Fruit fly (Drosophila melanogaster) whole organism, pupa: ENCODE results near the gene Tm1.

Experiments
- CG10348 ChIP-seq: fragments of 200-800 bp; sonication (Bioruptor generic); IDR thresholded peaks from 2 replicates; pipeline ENCODE4 v1.3.6; 2022; ENCODE audit warnings: missing biosample characterization, missing genetic modification characterization
- CG12605 ChIP-seq: fragments of 200-800 bp; sonication (Bioruptor generic); IDR thresholded peaks from 2 replicates; pipeline ENCODE4 v1.3.6; 2022; ENCODE audit warnings: missing biosample characterization, missing genetic modification characterization
- CG13204 ChIP-seq: fragments of 200-800 bp; sonication (Bioruptor generic); optimal IDR thresholded peaks from 2 replicates; lab custom pipeline; 2018; ENCODE audit warnings: missing biosample characterization, mild to moderate bottlenecking, missing genetic modification characterization, moderate library complexity
- CG14655 ChIP-seq: fragments of 200-800 bp; sonication (Bioruptor generic); optimal IDR thresholded peaks from 3 replicates; lab custom pipeline; 2017; ENCODE audit warnings: mild to moderate bottlenecking, missing biosample characterization, missing genetic modification reagents, missing genetic modification characterization
- CG15710 ChIP-seq: fragments of 200-800 bp; sonication (Bioruptor generic); optimal IDR thresholded peaks from 2 replicates; lab custom pipeline; 2018; ENCODE audit warnings: missing biosample characterization, mild to moderate bottlenecking, missing genetic modification characterization, moderate library complexity
- CG17806 ChIP-seq: fragments of 200-800 bp; sonication (Bioruptor generic); optimal IDR thresholded peaks from 2 replicates; lab custom pipeline; 2018; ENCODE audit warnings: missing biosample characterization, mild to moderate bottlenecking, missing genetic modification characterization, moderate library complexity
- CG32121 ChIP-seq: fragments of 200-800 bp; sonication (Bioruptor generic); IDR thresholded peaks from 2 replicates; pipeline ENCODE4 v1.3.6; 2022; ENCODE audit warnings: missing biosample characterization, missing genetic modification characterization
- CG34367 ChIP-seq: fragments of 200-800 bp; sonication (Bioruptor generic); optimal IDR thresholded peaks from 2 replicates; lab custom pipeline; 2018; ENCODE audit warnings: missing biosample characterization, mild to moderate bottlenecking, missing genetic modification characterization
- CG4496 ChIP-seq: fragments of 200-800 bp; sonication (Bioruptor generic); IDR thresholded peaks from 3 replicates; pipeline ENCODE4 v1.3.6; 2022; ENCODE audit warnings: missing biosample characterization, missing genetic modification characterization
- CG8159 ChIP-seq: fragments of 200-800 bp; sonication (Bioruptor generic); optimal IDR thresholded peaks from 3 replicates; lab custom pipeline; 2018; ENCODE audit warnings: missing biosample characterization, mild to moderate bottlenecking, missing genetic modification characterization, moderate library complexity
- CG8301 ChIP-seq: fragments of 200-800 bp; sonication (Bioruptor generic); optimal IDR thresholded peaks from 2 replicates; lab custom pipeline; 2018; ENCODE audit warnings: missing biosample characterization, mild to moderate bottlenecking, missing genetic modification characterization
- CG9948 ChIP-seq: fragments of 200-800 bp; sonication (Bioruptor generic); optimal IDR thresholded peaks from 2 replicates; lab custom pipeline; 2018; ENCODE audit warnings: missing biosample characterization, mild to moderate bottlenecking, missing genetic modification characterization, moderate library complexity
- D1 ChIP-seq: fragments of 200-800 bp; sonication (Bioruptor generic); optimal IDR thresholded peaks from 2 replicates; lab custom pipeline; 2018; ENCODE audit warnings: missing biosample characterization, mild to moderate bottlenecking, missing genetic modification characterization, moderate library complexity
- EcR ChIP-seq: fragments of 200-800 bp; sonication (Bioruptor generic); optimal IDR thresholded peaks from 3 replicates; lab custom pipeline; 2019; ENCODE audit warnings: missing biosample characterization, missing genetic modification characterization, mild to moderate bottlenecking, moderate library complexity, missing genetic modification reagents
- Ets98B ChIP-seq: fragments of 200-800 bp; sonication (Bioruptor generic); IDR thresholded peaks from 2 replicates; pipeline ENCODE4 v1.3.6; 2022; ENCODE audit warnings: missing biosample characterization, missing genetic modification characterization
- Pif1A ChIP-seq: fragments of 200-800 bp; sonication (Bioruptor generic); optimal IDR thresholded peaks from 3 replicates; lab custom pipeline; 2016; ENCODE audit warnings: missing biosample characterization, missing genetic modification characterization
- Pif1B ChIP-seq: fragments of 200-800 bp; sonication (Bioruptor generic); optimal IDR thresholded peaks from 3 replicates; lab custom pipeline; 2016; ENCODE audit warnings: missing biosample characterization, missing genetic modification characterization
- Snoo ChIP-seq: fragments of 200-800 bp; sonication (Bioruptor generic); optimal IDR thresholded peaks from 3 replicates; lab custom pipeline; 2017; ENCODE audit warnings: missing biosample characterization, mild to moderate bottlenecking, missing genetic modification characterization, inconsistent platforms
- fd96Ca ChIP-seq: fragments of 200-800 bp; sonication (Bioruptor generic); IDR thresholded peaks from 3 replicates; pipeline ENCODE4 v1.3.6; 2022; ENCODE audit warnings: missing biosample characterization, missing genetic modification characterization
- gl ChIP-seq: fragments of 200-800 bp; sonication (Bioruptor generic); optimal IDR thresholded peaks from 2 replicates; lab custom pipeline; 2018; ENCODE audit warnings: missing biosample characterization, mild to moderate bottlenecking, missing genetic modification characterization
- rn ChIP-seq: fragments of 200-800 bp; sonication (Bioruptor generic); IDR thresholded peaks from 2 replicates; pipeline ENCODE4 v1.3.6; 2022; ENCODE audit warnings: missing biosample characterization, missing genetic modification characterization

Gene Tm1

dm6 chr3R:15330472-15330871, 52.5 kb downstream of the Tm1 start, which contains the start of gene mRpL9:
Gene mRpL9 (plus strand): TSS chr3R:15330738.
- TF ChIP-seq Ets98B (GFP tag; lab: Robert Waterston, UW) (no peak), CG34367 (tag; lab: Kevin White, UChicago) (no peak), gl (tag; lab: Kevin White, UChicago) (no peak), CG15710 (tag; lab: Kevin White, UChicago) (peak; percentile 5), CG32121 (no peak), CG14655 (GFP tag; lab: Kevin White, UChicago) (no peak)

dm6 chr3R:15332994-15333393, 55.0 kb downstream of the Tm1 start, which contains the start of the genes Fkbp39 and Cyfip:
Gene Fkbp39 (minus strand): TSS chr3R:15333133.
Gene Cyfip (plus strand): TSS chr3R:15333266.
- peak; percentile 11; the same call in 1 of the 3 replicates for TF ChIP-seq CG4496
- no peak for TF ChIP-seq CG8159 (tag; lab: Kevin White, UChicago)
- no peak for TF ChIP-seq CG10348

- no peak for TF ChIP-seq CG17806 (tag; lab: Kevin White, UChicago)
- no peak for TF ChIP-seq CG14655 (GFP tag; lab: Kevin White, UChicago)
- no peak for TF ChIP-seq CG8159 (tag; lab: Kevin White, UChicago)
- TF ChIP-seq CG10348, result no peak
- no peak for TF ChIP-seq rn (GFP tag; lab: Robert Waterston, UW)
- no peak for TF ChIP-seq EcR (GFP tag; lab: Kevin White, UChicago)
- TF ChIP-seq CG9948 (tag; lab: Kevin White, UChicago), result no peak
- TF ChIP-seq Ets98B (GFP tag; lab: Robert Waterston, UW), result no peak
- no peak for TF ChIP-seq fd96Ca (GFP tag; lab: Robert Waterston, UW)
- no peak for TF ChIP-seq D1 (tag; lab: Kevin White, UChicago)
- TF ChIP-seq gl (tag; lab: Kevin White, UChicago), result no peak
- TF ChIP-seq CG4496, result no peak
- no peak for TF ChIP-seq CG12605 (GFP tag; lab: Robert Waterston, UW)
- no peak for TF ChIP-seq Pif1B (GFP tag; lab: Kevin White, UChicago)
- TF ChIP-seq CG15710 (tag; lab: Kevin White, UChicago), result no peak
- TF ChIP-seq, all 21 proteins: peak for 0
These were observed 61.1 kb downstream of the Tm1 start for dm6 chr3R:15339111-15339510.

- TF ChIP-seq Pif1A (GFP tag; lab: Kevin White, UChicago) (no peak), rn (GFP tag; lab: Robert Waterston, UW) (no peak), CG14655 (GFP tag; lab: Kevin White, UChicago) (no peak), CG12605 (GFP tag; lab: Robert Waterston, UW) (no peak), Snoo (no peak), CG8301 (tag; lab: Kevin White, UChicago) (no peak), CG34367 (tag; lab: Kevin White, UChicago) (no peak)
These were observed 62.2 kb downstream of the Tm1 start, which contains the start of gene SerRS-m for dm6 chr3R:15340052-15340732. Gene SerRS-m (plus strand): TSS chr3R:15340667.

dm6 chr3R:15342432-15342925, 64.5 kb downstream of the Tm1 start:
- TF ChIP-seq CG12605 (GFP tag; lab: Robert Waterston, UW) (no peak), D1 (tag; lab: Kevin White, UChicago) (no peak), CG4496 (peak; percentile 61; the same call in 2 of the 3 replicates), CG32121 (peak; percentile 57; the same call in 1 of the 2 replicates), fd96Ca (GFP tag; lab: Robert Waterston, UW) (peak; percentile 55; the same call in 1 of the 3 replicates), CG8159 (tag; lab: Kevin White, UChicago) (no peak), Pif1A (GFP tag; lab: Kevin White, UChicago) (no peak), CG17806 (tag; lab: Kevin White, UChicago) (no peak), Ets98B (GFP tag; lab: Robert Waterston, UW) (peak; percentile 51; the same call in 1 of the 2 replicates)

dm6 chr3R:15342926-15343685, 65.1 kb downstream of the Tm1 start, which contains the start of gene Nagk:
Gene Nagk (minus strand): TSS chr3R:15343256.
- TF ChIP-seq rn (GFP tag; lab: Robert Waterston, UW), result no peak
- TF ChIP-seq fd96Ca (GFP tag; lab: Robert Waterston, UW), result no peak
- peak; percentile 43 for TF ChIP-seq CG8301 (tag; lab: Kevin White, UChicago)
- peak; percentile 16 for TF ChIP-seq Ets98B (GFP tag; lab: Robert Waterston, UW)
- peak; percentile 17 for TF ChIP-seq CG9948 (tag; lab: Kevin White, UChicago)
- TF ChIP-seq Snoo, result peak; percentile 64
- TF ChIP-seq CG10348, result no peak
- no peak for TF ChIP-seq Pif1A (GFP tag; lab: Kevin White, UChicago)
- no peak for TF ChIP-seq Pif1B (GFP tag; lab: Kevin White, UChicago)
- TF ChIP-seq CG13204 (GFP tag; lab: Kevin White, UChicago), result no peak
- peak; percentile 35 for TF ChIP-seq CG34367 (tag; lab: Kevin White, UChicago)
- no peak for TF ChIP-seq D1 (tag; lab: Kevin White, UChicago)
- TF ChIP-seq CG12605 (GFP tag; lab: Robert Waterston, UW), result 0 out of 2 replicates have a peak, but pooled peaks have one; percentile 6
- TF ChIP-seq EcR (GFP tag; lab: Kevin White, UChicago), result peak; percentile 44
- TF ChIP-seq CG4496, result peak; percentile 34; the same call in 1 of the 3 replicates
- no peak for TF ChIP-seq CG14655 (GFP tag; lab: Kevin White, UChicago)
- peak; percentile 15 for TF ChIP-seq CG15710 (tag; lab: Kevin White, UChicago)
- TF ChIP-seq CG17806 (tag; lab: Kevin White, UChicago), result peak; percentile 21
- TF ChIP-seq CG32121, result no peak
- no peak for TF ChIP-seq gl (tag; lab: Kevin White, UChicago)
- no peak for TF ChIP-seq CG8159 (tag; lab: Kevin White, UChicago)
